Worm (Caenorhabditis elegans): ENCODE data around the gene nlp-61.
"Not testable (repeated sequence)": the region's sequence is repeated elsewhere in the genome, so short reads cannot be mapped to it uniquely, and the experiment has no call there.

Gene nlp-61

ce11 chrX:7660919-7661557, 33.6 kb downstream of the nlp-61 start, which contains the start of gene pcca-1:
TSS of gene pcca-1 (minus strand) at chrX:7660986.
- TF ChIP-seq egl-27 (tag; optimal IDR thresholded peaks at IDR 0.05) (no peak), elt-3 (tag; optimal IDR thresholded peaks at IDR 0.05) (no peak), lin-39 (tag; optimal IDR thresholded peaks at IDR 0.05) (peak; percentile 6), nfya-1 (tag; optimal IDR thresholded peaks at IDR 0.05; ENCODE audit: insufficient read depth) (peak; percentile 47), snpc-4 (tag; optimal IDR thresholded peaks at IDR 0.05) (no peak), skn-1 (tag; optimal IDR thresholded peaks at IDR 0.05) (no peak), elt-2 (tag; optimal IDR thresholded peaks at IDR 0.05) (peak; percentile 46), daf-12 (tag; optimal IDR thresholded peaks at IDR 0.05) (no peak), unc-39 (tag; optimal IDR thresholded peaks at IDR 0.05) (no peak), ceh-28 (tag; optimal IDR thresholded peaks at IDR 0.05) (peak; percentile 42), fkh-10 (GFP tag; optimal IDR thresholded peaks at IDR 0.05) (no peak)

ce11 chrX:7661628-7662027, 34.2 kb downstream of the nlp-61 start:
- no peak for TF ChIP-seq jun-1 (tag; optimal IDR thresholded peaks at IDR 0.05)
- TF ChIP-seq pha-4 (tag; optimal IDR thresholded peaks at IDR 0.05): peak; percentile 79
- peak; percentile 36 for TF ChIP-seq pqm-1 (tag; optimal IDR thresholded peaks at IDR 0.05)
- peak; percentile 48 for TF ChIP-seq nfya-1 (tag; optimal IDR thresholded peaks at IDR 0.05; ENCODE audit: insufficient read depth)
- TF ChIP-seq ceh-9 (tag; optimal IDR thresholded peaks at IDR 0.05): no peak
- no peak for TF ChIP-seq nhr-28 (tag; optimal IDR thresholded peaks at IDR 0.05)
- TF ChIP-seq fkh-10 (GFP tag; optimal IDR thresholded peaks at IDR 0.05): no peak
- TF ChIP-seq nhr-23 (tag; optimal IDR thresholded peaks at IDR 0.05): peak; percentile 80
- TF ChIP-seq ceh-82 (tag; optimal IDR thresholded peaks at IDR 0.05): no peak
- no peak for TF ChIP-seq elt-1 (tag; optimal IDR thresholded peaks at IDR 0.05)
- peak; percentile 44 for TF ChIP-seq elt-2 (tag; optimal IDR thresholded peaks at IDR 0.05)
- TF ChIP-seq egl-5 (tag; optimal IDR thresholded peaks at IDR 0.05): peak; percentile 17
- peak; percentile 43 for TF ChIP-seq lin-15B (tag; optimal IDR thresholded peaks at IDR 0.05)
- TF ChIP-seq lin-39 (tag; optimal IDR thresholded peaks at IDR 0.05): peak; percentile 32
- no peak for TF ChIP-seq daf-12 (tag; optimal IDR thresholded peaks at IDR 0.05)
- TF ChIP-seq nhr-25 (tag; optimal IDR thresholded peaks at IDR 0.05): peak; percentile 38
- TF ChIP-seq ceh-28 (tag; optimal IDR thresholded peaks at IDR 0.05): peak; percentile 36
- no peak for TF ChIP-seq nhr-77 (tag; optimal IDR thresholded peaks at IDR 0.05)
- TF ChIP-seq ama-1 (optimal IDR thresholded peaks at IDR 0.05): peak; percentile 87
- no peak for TF ChIP-seq ceh-16 (tag; optimal IDR thresholded peaks at IDR 0.05)
- no peak for TF ChIP-seq nhr-67 (tag; optimal IDR thresholded peaks at IDR 0.05)

ce11 chrX:7662532-7662931, 35.1 kb downstream of the nlp-61 start:
- TF ChIP-seq ceh-9 (tag; optimal IDR thresholded peaks at IDR 0.05): no peak
- peak; percentile 54 for TF ChIP-seq nhr-23 (tag; optimal IDR thresholded peaks at IDR 0.05)
- no peak for TF ChIP-seq hmg-11 (tag; optimal IDR thresholded peaks at IDR 0.05)
- TF ChIP-seq nhr-76 (tag; optimal IDR thresholded peaks at IDR 0.05): no peak
- peak; percentile 56 for TF ChIP-seq ceh-28 (tag; optimal IDR thresholded peaks at IDR 0.05)
- no peak for TF ChIP-seq nhr-43 (tag; optimal IDR thresholded peaks at IDR 0.05; ENCODE audit: poor library complexity, severe bottlenecking)
- no peak for TF ChIP-seq sea-2 (GFP tag; optimal IDR thresholded peaks at IDR 0.05)
- TF ChIP-seq fos-1 (tag; optimal IDR thresholded peaks at IDR 0.05): no peak
- peak; percentile 12 for TF ChIP-seq nhr-25 (tag; optimal IDR thresholded peaks at IDR 0.05)
- peak; percentile 19 for TF ChIP-seq elt-1 (tag; optimal IDR thresholded peaks at IDR 0.05)

ce11 chrX:7664419-7664818, 37.0 kb downstream of the nlp-61 start:
- TF ChIP-seq mml-1 (tag; optimal IDR thresholded peaks at IDR 0.05): no peak
- peak; percentile 64 for TF ChIP-seq nhr-25 (tag; optimal IDR thresholded peaks at IDR 0.05)

DNA sequence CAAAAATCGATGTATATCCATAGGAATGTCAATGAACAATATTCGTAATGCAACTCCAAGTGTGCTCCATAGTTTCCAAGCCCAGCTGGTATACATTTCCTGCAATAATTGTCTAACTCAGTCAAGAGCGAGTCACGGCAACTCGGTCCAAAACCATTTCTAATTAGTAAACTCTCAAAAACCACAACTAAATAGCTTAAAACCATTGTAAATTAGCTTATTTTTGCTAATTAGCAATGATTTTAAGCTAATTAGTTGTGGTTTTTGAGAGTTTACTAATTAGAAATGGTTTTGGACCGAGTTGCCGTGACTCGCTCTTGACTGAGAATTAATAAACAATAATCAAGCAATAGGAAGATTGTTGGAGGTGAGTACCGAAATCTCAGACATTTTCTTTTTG, 37.4 kb downstream of the nlp-61 start, which contains the start of gene dhs-29:
Gene dhs-29, minus strand, starts transcription at position 101 of the 400 bp plus-strand sequence.
- TF ChIP-seq nhr-67, tbx-2, nhr-23 (tag; optimal IDR thresholded peaks at IDR 0.05): not testable (repeated sequence)
